Worm (Caenorhabditis elegans): ENCODE results near the gene ndua-7.

ndua-7 gene

DNA sequence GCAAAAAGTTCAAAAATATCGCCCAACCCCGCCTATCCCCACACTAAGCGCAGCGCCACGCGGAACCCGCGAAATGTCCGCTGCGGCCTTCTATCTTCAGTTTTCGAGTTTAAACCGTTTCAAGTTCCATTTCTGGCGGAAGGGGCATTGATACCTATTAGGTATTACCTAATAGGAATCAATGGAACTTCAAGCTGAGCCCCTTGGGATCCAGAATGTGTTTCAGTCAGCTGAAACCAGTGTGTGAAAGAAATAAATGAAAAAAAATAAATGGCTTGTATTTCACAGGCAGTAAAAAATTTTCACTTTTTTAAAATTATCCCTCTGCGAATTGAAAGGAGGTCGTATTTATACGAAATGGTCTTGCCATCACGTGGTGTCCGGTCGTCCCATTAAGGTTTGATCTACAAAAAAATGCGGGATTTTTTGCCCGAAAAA lies 26.8 kb upstream of the ndua-7 start:
- TF ChIP-seq lin-11 (tag; optimal IDR thresholded peaks at IDR 0.05) (no peak), ceh-48 (tag; optimal IDR thresholded peaks at IDR 0.05) (no peak), zip-5 (tag; optimal IDR thresholded peaks at IDR 0.05) (no peak), sox-2 (GFP tag; IDR thresholded peaks at IDR 0.05) (no peak), ahr-1 (tag; optimal IDR thresholded peaks at IDR 0.05) (no peak), K02D7.2 (tag; optimal IDR thresholded peaks at IDR 0.05) (no peak), F13H6.1 (tag; optimal IDR thresholded peaks at IDR 0.05) (no peak), ceh-19 (GFP tag; optimal IDR thresholded peaks at IDR 0.05) (no peak), pha-4 (tag; optimal IDR thresholded peaks at IDR 0.05) (no peak), unc-86 (tag; optimal IDR thresholded peaks at IDR 0.05) (no peak)

ce11 chrII:13517600-13517999 lies 23.2 kb upstream of the ndua-7 start, which contains the start of gene sre-45:
TSS of gene sre-45 (plus strand) at chrII:13517900.
- TF ChIP-seq hlh-15 (tag; optimal IDR thresholded peaks at IDR 0.05) (no peak), eyg-1 (tag; optimal IDR thresholded peaks at IDR 0.05) (no peak), ceh-9 (tag; optimal IDR thresholded peaks at IDR 0.05) (no peak), ceh-22 (tag; optimal IDR thresholded peaks at IDR 0.05) (no peak), tbx-2 (tag; optimal IDR thresholded peaks at IDR 0.05) (no peak)

- TF ChIP-seq unc-3 (GFP tag; conservative IDR thresholded peaks at IDR 0.05), result no peak
- no peak for TF ChIP-seq unc-3 (tag; optimal IDR thresholded peaks at IDR 0.05)
- no peak for TF ChIP-seq pax-1 (tag; optimal IDR thresholded peaks at IDR 0.05)
- no peak for TF ChIP-seq ttx-3 (tag; optimal IDR thresholded peaks at IDR 0.05)
- TF ChIP-seq C08G9.2 (tag; optimal IDR thresholded peaks at IDR 0.05), result no peak
- no peak for TF ChIP-seq pha-4 (tag; optimal IDR thresholded peaks at IDR 0.05)
- TF ChIP-seq zip-5 (tag; optimal IDR thresholded peaks at IDR 0.05), result no peak
- no peak for TF ChIP-seq ets-4 (tag; optimal IDR thresholded peaks at IDR 0.05)
- no peak for TF ChIP-seq che-1 (tag; optimal IDR thresholded peaks at IDR 0.05)
- no peak for TF ChIP-seq ceh-14 (tag; optimal IDR thresholded peaks at IDR 0.05)
- TF ChIP-seq ceh-9 (tag; optimal IDR thresholded peaks at IDR 0.05), result no peak
Measured at ce11 chrII:13515813-13516212, 21.4 kb upstream of the ndua-7 start.

DNA sequence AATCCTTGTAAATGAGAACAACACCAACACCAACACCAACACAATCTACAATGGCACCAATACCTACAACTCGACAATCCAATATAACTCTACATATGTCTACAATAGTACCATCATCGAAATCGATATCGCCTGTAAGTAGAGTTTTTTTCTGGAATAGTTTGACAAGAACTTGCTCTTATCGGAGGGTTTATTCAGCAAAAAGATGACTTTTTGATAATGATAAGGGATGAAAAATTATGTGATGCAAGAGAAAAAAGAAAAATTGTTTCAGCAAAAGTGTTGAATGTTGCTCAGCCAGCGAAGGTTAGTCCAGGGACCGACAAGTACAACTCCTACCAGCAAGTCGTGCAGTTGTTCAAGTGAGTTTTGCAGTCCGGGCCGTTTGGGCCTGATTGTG lies 14.2 kb upstream of the ndua-7 start:
- TF ChIP-seq nhr-11 (tag; optimal IDR thresholded peaks at IDR 0.05) (no peak), nhr-232 (tag; optimal IDR thresholded peaks at IDR 0.05) (no peak), pha-4 (tag; optimal IDR thresholded peaks at IDR 0.05) (no peak), C38D4.7 (GFP tag; optimal IDR thresholded peaks at IDR 0.05) (no peak), ceh-22 (tag; optimal IDR thresholded peaks at IDR 0.05) (no peak), elt-2 (tag; optimal IDR thresholded peaks at IDR 0.05) (no peak), unc-86 (tag; optimal IDR thresholded peaks at IDR 0.05) (no peak), gmeb-2 (tag; optimal IDR thresholded peaks at IDR 0.05) (no peak), tbx-7 (tag; optimal IDR thresholded peaks at IDR 0.05) (no peak), dve-1 (tag; optimal IDR thresholded peaks at IDR 0.05) (no peak), pag-3 (tag; optimal IDR thresholded peaks at IDR 0.05; ENCODE audit: borderline replicate concordance) (no peak), fkh-10 (GFP tag; optimal IDR thresholded peaks at IDR 0.05) (no peak), ceh-14 (tag; optimal IDR thresholded peaks at IDR 0.05) (no peak)

- TF ChIP-seq odd-2 (tag; optimal IDR thresholded peaks at IDR 0.05), result no peak
- TF ChIP-seq unc-55 (GFP tag; optimal IDR thresholded peaks at IDR 0.05), result no peak
- TF ChIP-seq ceh-30 (tag; optimal IDR thresholded peaks at IDR 0.05), result no peak
- no peak for TF ChIP-seq tbx-7 (tag; optimal IDR thresholded peaks at IDR 0.05)
Measured at ce11 chrII:13507535-13507934, 13.1 kb upstream of the ndua-7 start, which contains the start of gene nep-17. TSS of gene nep-17 (plus strand) at chrII:13507819.
